Worm (Caenorhabditis elegans): Measurements from ENCODE around the gene T18D3.5.

Gene T18D3.5

ce11 chrX:12425427-12425826 is 38.2 kb upstream of the T18D3.5 start, which contains the start of gene T24D3.2:
T24D3.2 (plus strand) TSS chrX:12425730.
- TF ChIP-seq ama-1 (optimal IDR thresholded peaks at IDR 0.05) (no peak), lir-3 (tag; optimal IDR thresholded peaks at IDR 0.05) (no peak), pqm-1 (tag; optimal IDR thresholded peaks at IDR 0.05) (no peak), saeg-2 (GFP tag; IDR thresholded peaks at IDR 0.05) (no peak), fkh-10 (GFP tag; optimal IDR thresholded peaks at IDR 0.05) (no peak), lim-7 (GFP tag; IDR thresholded peaks at IDR 0.05) (no peak), mxl-3 (GFP tag; optimal IDR thresholded peaks at IDR 0.05) (peak; percentile 38), spr-1 (tag; optimal IDR thresholded peaks at IDR 0.05) (no peak), nhr-76 (tag; optimal IDR thresholded peaks at IDR 0.05) (peak; percentile 73), dve-1 (tag; optimal IDR thresholded peaks at IDR 0.05; ENCODE audit: insufficient read depth) (peak; percentile 10), ceh-44 (GFP tag; IDR thresholded peaks at IDR 0.05) (no peak), F26F4.8 (GFP tag; conservative IDR thresholded peaks at IDR 0.05) (no peak), skn-1 (tag; optimal IDR thresholded peaks at IDR 0.05) (no peak), nhr-42 (GFP tag; IDR thresholded peaks at IDR 0.05) (no peak), ceh-28 (tag; optimal IDR thresholded peaks at IDR 0.05) (no peak), set-16 (GFP tag; IDR thresholded peaks at IDR 0.05) (no peak), hmg-1.1 (GFP tag; IDR thresholded peaks at IDR 0.05) (no peak), nhr-41 (GFP tag; IDR thresholded peaks at IDR 0.05) (no peak), T20F7.1 (GFP tag; optimal IDR thresholded peaks at IDR 0.05) (no peak), lin-15B (tag; optimal IDR thresholded peaks at IDR 0.05) (no peak), dpl-1 (GFP tag; optimal IDR thresholded peaks at IDR 0.05) (no peak), nhr-25 (tag; optimal IDR thresholded peaks at IDR 0.05; ENCODE audit: borderline replicate concordance, insufficient read depth) (no peak), lin-39 (tag; optimal IDR thresholded peaks at IDR 0.05) (no peak), aly-2 (tag; optimal IDR thresholded peaks at IDR 0.05) (no peak), mxl-2 (GFP tag; conservative IDR thresholded peaks at IDR 0.05) (no peak), F44E2.7 (GFP tag; IDR thresholded peaks at IDR 0.05) (no peak), dmd-8 (GFP tag; IDR thresholded peaks at IDR 0.05) (no peak), ZK337.2 (GFP tag; IDR thresholded peaks at IDR 0.05) (no peak), attf-4 (tag; optimal IDR thresholded peaks at IDR 0.05) (no peak), Y48G9A.11 (GFP tag; IDR thresholded peaks at IDR 0.05) (no peak), nhr-102 (tag; optimal IDR thresholded peaks at IDR 0.05) (peak; percentile 3), daf-19 (GFP tag; conservative IDR thresholded peaks at IDR 0.05) (no peak), vab-7 (GFP tag; IDR thresholded peaks at IDR 0.05) (no peak), ces-1 (GFP tag; optimal IDR thresholded peaks at IDR 0.05) (no peak), egl-43 (GFP tag; IDR thresholded peaks at IDR 0.05) (no peak), snpc-4 (tag; optimal IDR thresholded peaks at IDR 0.05) (no peak), php-3 (GFP tag; IDR thresholded peaks at IDR 0.05) (no peak), nhr-28 (tag; optimal IDR thresholded peaks at IDR 0.05) (peak; percentile 90), lin-38 (GFP tag; IDR thresholded peaks at IDR 0.05) (no peak), ZK546.5 (tag; optimal IDR thresholded peaks at IDR 0.05) (no peak), mep-1 (tag; optimal IDR thresholded peaks at IDR 0.05) (peak; percentile 24), duxl-1 (tag; optimal IDR thresholded peaks at IDR 0.05; ENCODE audit: poor library complexity) (no peak), D1046.2 (GFP tag; IDR thresholded peaks at IDR 0.05) (no peak), mdt-29 (GFP tag; IDR thresholded peaks at IDR 0.05) (no peak), pha-4 (GFP tag; IDR thresholded peaks at IDR 0.05) (no peak), pha-4 (tag; optimal IDR thresholded peaks at IDR 0.05) (no peak), daf-12 (tag; optimal IDR thresholded peaks at IDR 0.05) (no peak), ztf-11 (tag; optimal IDR thresholded peaks at IDR 0.05) (no peak), cey-2 (tag; optimal IDR thresholded peaks at IDR 0.05; ENCODE audit: borderline replicate concordance, insufficient read depth) (peak; percentile 74), aha-1 (tag) (peak; percentile 69), hif-1 (tag; optimal IDR thresholded peaks at IDR 0.05) (no peak), madf-9 (GFP tag; conservative IDR thresholded peaks at IDR 0.05) (no peak), madf-5 (GFP tag; IDR thresholded peaks at IDR 0.05) (no peak)
